Worm (Caenorhabditis elegans) whole organism, midembryonic: ENCODE data around the gene nspg-6.

ENCODE experiments used
- T22C8.4 ChIP-seq: fragments of 200-800 bp; sonication (Bioruptor generic); IDR thresholded peaks from 2 replicates; pipeline ENCODE4 v1.3.6; 2022; ENCODE audit warnings: missing genetic modification characterization, missing compliant biosample characterization
- cog-1 ChIP-seq: sonication (generic microtip); optimal IDR thresholded peaks from 2 replicates; lab custom pipeline; 2016; ENCODE audit warnings: missing genetic modification characterization, missing compliant biosample characterization
- flt-1 ChIP-seq: fragments of 200-800 bp; sonication (Bioruptor generic); IDR thresholded peaks from 2 replicates; pipeline ENCODE4 v1.3.6; 2022; ENCODE audit warnings: missing genetic modification characterization, missing compliant biosample characterization
- klf-2 ChIP-seq: fragments of 200-800 bp; sonication (Bioruptor generic); conservative IDR thresholded peaks from 2 replicates; pipeline ENCODE4 v1.3.6; 2022; ENCODE audit warnings: missing genetic modification reagents, missing genetic modification characterization, missing compliant biosample characterization
- med-1 ChIP-seq: sonication (generic microtip); optimal IDR thresholded peaks from 2 replicates; lab custom pipeline; 2017; ENCODE audit warnings: missing genetic modification characterization, mild to moderate bottlenecking, missing compliant biosample characterization, antibody characterized with exemption, missing genetic modification reagents; ENCODE audit not compliant: insufficient read depth
- ref-1 ChIP-seq: fragments of 200-800 bp; sonication (Bioruptor generic); conservative IDR thresholded peaks from 2 replicates; pipeline ENCODE4 v1.3.6; 2022; ENCODE audit warnings: missing genetic modification reagents, missing genetic modification characterization, missing compliant biosample characterization
- tab-1 ChIP-seq: fragments of 200-800 bp; sonication (Bioruptor generic); IDR thresholded peaks from 2 replicates; pipeline ENCODE4 v1.3.6; 2022; ENCODE audit warnings: missing genetic modification characterization, missing compliant biosample characterization
- ztf-23 ChIP-seq: fragments of 200-800 bp; sonication (Bioruptor generic); IDR thresholded peaks from 2 replicates; pipeline ENCODE4 v1.3.6; 2022; ENCODE audit warnings: missing genetic modification reagents, missing genetic modification characterization, missing compliant biosample characterization
- ztf-29 ChIP-seq: fragments of 200-800 bp; sonication (Bioruptor generic); IDR thresholded peaks from 2 replicates; pipeline ENCODE4 v1.3.6; 2022; ENCODE audit warnings: missing genetic modification reagents, missing genetic modification characterization, missing compliant biosample characterization

The nspg-6 gene

DNA sequence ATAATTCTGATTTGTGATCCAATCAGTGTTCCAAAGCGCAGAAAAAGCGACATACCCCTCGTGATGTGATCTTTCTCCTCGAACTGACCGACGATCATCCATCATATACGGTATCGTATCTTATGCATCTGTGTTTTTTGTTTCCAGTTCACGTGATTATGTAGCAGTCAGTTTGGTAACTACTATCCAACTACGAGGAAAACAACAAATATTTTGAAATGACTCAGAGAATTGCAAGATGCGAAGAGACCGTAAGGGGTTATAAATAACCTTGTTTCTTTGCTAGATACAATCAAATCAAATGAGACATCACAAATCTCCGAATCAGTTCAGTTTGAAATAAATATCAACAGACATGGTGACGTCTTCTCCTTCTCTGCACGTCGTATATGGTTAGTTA, 14.6 kb downstream of the nspg-6 start:
- TF ChIP-seq flt-1 (GFP tag; lab: Robert Waterston, UW) (no peak), T22C8.4 (GFP tag; lab: Robert Waterston, UW) (no peak), ztf-29 (GFP tag; lab: Robert Waterston, UW) (no peak), cog-1 (tag; lab: Kevin White, UChicago) (no peak), ztf-23 (GFP tag; lab: Robert Waterston, UW) (no peak), klf-2 (GFP tag; lab: Robert Waterston, UW) (no peak), med-1 (GFP tag; lab: Kevin White, UChicago) (no peak), tab-1 (GFP tag; lab: Robert Waterston, UW) (no peak), ref-1 (GFP tag; lab: Robert Waterston, UW) (no peak)

DNA sequence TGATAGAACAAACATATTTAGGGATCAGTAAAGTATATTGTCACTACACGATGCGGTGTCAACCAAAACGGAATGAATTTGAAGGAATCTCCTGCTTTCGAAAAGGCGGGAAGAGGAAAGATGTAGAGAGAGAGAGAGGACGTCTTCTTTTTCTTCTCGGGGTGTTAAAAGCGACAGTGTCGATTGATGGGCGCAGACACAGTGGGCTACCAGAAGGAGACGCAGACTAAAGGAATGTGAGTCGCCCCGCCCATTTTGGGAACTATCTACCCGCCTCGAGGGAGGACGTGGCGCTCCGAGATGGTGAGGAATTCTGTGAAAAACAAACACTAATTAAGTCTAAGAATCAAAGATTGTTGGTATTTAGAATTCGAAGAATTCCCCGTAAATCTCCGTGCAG, 15.3 kb downstream of the nspg-6 start, which contains the start of the genes B0361.14 and B0361.9:
Gene B0361.14 (minus strand): TSS at position 66 of the 400 bp plus-strand sequence.
Gene B0361.9 (minus strand): TSS at position 166 of the 400 bp plus-strand sequence.
- TF ChIP-seq flt-1 (GFP tag; lab: Robert Waterston, UW) (no peak), med-1 (GFP tag; lab: Kevin White, UChicago) (no peak), klf-2 (GFP tag; lab: Robert Waterston, UW) (no peak), tab-1 (GFP tag; lab: Robert Waterston, UW) (no peak), T22C8.4 (GFP tag; lab: Robert Waterston, UW) (no peak), ztf-23 (GFP tag; lab: Robert Waterston, UW) (no peak), ztf-29 (GFP tag; lab: Robert Waterston, UW) (no peak), ref-1 (GFP tag; lab: Robert Waterston, UW) (no peak), cog-1 (tag; lab: Kevin White, UChicago) (no peak)

DNA sequence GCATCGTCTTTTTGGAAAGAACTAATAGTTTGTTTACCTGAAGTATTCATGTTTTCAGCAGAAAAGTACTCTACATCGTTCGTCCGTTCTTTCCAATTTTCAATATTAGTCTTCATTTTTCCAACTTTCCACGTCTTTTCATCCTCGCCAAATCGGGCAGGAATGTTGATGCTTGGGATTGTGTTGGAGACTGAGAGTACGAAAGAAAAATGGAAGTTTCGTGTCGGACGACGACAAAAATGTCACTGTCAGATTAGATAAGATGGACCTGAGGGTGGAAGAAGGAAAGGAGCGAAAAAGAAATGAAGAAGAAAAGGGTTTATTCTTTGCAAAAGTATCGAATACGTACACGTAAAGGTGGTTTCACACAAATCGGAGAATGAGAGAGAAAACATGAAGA, 16.7 kb downstream of the nspg-6 start:
- TF ChIP-seq ztf-29 (GFP tag; lab: Robert Waterston, UW) (no peak), klf-2 (GFP tag; lab: Robert Waterston, UW) (no peak), T22C8.4 (GFP tag; lab: Robert Waterston, UW) (no peak), ztf-23 (GFP tag; lab: Robert Waterston, UW) (no peak), tab-1 (GFP tag; lab: Robert Waterston, UW) (no peak), ref-1 (GFP tag; lab: Robert Waterston, UW) (no peak), flt-1 (GFP tag; lab: Robert Waterston, UW) (no peak), cog-1 (tag; lab: Kevin White, UChicago) (no peak), med-1 (GFP tag; lab: Kevin White, UChicago) (no peak)

DNA sequence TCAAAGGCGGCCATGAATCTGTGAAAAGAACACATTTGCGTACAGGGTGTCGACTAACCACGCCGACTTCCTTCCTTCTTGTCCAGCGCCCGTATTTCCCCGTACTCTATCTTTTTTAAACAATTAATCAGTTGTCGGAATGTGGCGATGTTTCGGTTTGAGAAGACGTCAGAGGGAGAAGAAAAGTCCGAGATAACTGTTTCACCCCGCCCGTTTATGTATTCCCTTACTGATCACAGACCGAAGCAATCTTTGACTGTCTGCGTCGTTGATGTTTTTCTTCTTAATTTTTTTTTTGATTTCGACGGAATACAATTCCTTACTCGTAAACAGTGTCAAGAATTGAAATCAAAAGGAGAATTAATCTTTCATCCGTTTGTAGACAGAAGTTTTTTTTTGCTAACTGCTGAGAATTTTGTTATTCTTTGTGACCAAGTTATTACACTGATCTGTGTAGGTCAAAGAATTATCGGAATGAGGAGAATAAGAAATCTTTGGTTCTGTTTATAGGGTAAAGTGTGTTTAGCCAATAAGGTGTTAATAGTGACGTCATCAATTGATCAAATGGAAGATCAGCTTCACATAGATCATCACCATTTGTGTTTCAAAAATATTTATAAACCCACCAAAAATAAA, 17.6 kb downstream of the nspg-6 start:
- TF ChIP-seq ref-1 (GFP tag; lab: Robert Waterston, UW) (no peak), tab-1 (GFP tag; lab: Robert Waterston, UW) (no peak), cog-1 (tag; lab: Kevin White, UChicago) (no peak), ztf-29 (GFP tag; lab: Robert Waterston, UW) (no peak), ztf-23 (GFP tag; lab: Robert Waterston, UW) (no peak), med-1 (GFP tag; lab: Kevin White, UChicago) (no peak), flt-1 (GFP tag; lab: Robert Waterston, UW) (no peak), klf-2 (GFP tag; lab: Robert Waterston, UW) (no peak)

DNA sequence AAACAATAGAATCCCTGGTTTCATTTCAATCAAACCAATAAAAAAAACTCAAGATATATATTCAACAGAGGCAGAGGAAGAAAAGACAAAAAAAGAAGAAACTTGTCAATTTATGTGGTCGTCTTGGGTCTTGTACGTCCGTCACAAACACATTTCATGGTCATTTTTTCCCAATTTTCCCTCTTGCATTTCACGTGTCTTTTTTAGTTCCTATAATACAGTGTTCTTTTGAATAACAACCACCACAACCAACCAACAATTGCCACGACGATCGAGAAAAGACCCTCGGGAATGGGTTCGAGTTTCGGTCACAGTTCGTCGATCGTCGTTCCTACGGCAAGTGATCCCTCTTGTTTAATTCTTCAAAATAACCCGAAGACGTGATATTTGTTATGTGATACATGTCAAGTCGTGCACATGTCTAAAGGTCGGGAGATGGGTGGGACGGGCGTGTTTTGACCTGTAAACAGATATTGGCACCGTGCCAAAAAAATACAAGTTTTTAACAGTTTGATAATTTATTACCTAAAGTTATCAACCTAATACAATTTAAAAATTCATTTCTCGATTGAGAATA, 18.6 kb downstream of the nspg-6 start:
- TF ChIP-seq ref-1 (GFP tag; lab: Robert Waterston, UW) = no peak
- TF ChIP-seq ztf-29 (GFP tag; lab: Robert Waterston, UW) = no peak
- TF ChIP-seq tab-1 (GFP tag; lab: Robert Waterston, UW) = no peak
- TF ChIP-seq med-1 (GFP tag; lab: Kevin White, UChicago) = no peak
- no peak for TF ChIP-seq ztf-23 (GFP tag; lab: Robert Waterston, UW)
- no peak for TF ChIP-seq klf-2 (GFP tag; lab: Robert Waterston, UW)

DNA sequence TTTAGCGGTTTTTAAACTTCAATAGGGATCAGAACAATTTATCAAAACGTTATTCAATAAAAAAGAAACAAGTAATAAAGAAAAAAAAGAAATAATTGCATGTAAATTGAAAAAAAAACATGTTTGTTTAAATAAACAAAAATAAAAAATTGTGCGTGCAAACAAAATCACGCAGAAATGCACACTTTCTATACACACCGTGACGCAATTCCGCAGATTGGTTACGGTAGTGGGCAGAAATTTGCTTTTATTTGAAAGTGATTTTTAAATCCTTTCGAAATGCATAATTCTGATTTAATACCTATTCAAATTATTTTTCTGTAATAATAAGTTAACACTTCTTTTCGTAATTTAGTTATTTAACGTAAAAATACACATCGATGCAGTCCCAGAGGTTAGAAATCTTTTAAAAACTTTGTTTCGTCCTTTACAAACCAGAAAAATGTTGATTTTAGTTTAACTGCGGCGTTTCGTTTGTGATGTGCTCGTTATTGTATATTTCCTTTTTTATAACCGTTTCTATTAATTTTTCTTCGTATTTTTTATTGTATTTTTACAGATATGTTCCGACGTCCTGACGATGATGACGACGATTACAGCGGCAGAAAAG, 21.6 kb downstream of the nspg-6 start, which contains the start of gene cwf-19L2:
Gene cwf-19L2 (plus strand): TSS at position 560 of the 610 bp plus-strand sequence.
- TF ChIP-seq flt-1 (GFP tag; lab: Robert Waterston, UW) = no peak
- no peak for TF ChIP-seq T22C8.4 (GFP tag; lab: Robert Waterston, UW)
- TF ChIP-seq ztf-23 (GFP tag; lab: Robert Waterston, UW) = no peak
- no peak for TF ChIP-seq cog-1 (tag; lab: Kevin White, UChicago)
- no peak for TF ChIP-seq med-1 (GFP tag; lab: Kevin White, UChicago)
- TF ChIP-seq ztf-29 (GFP tag; lab: Robert Waterston, UW) = no peak
- TF ChIP-seq ref-1 (GFP tag; lab: Robert Waterston, UW) = no peak
- no peak for TF ChIP-seq tab-1 (GFP tag; lab: Robert Waterston, UW)
- no peak for TF ChIP-seq klf-2 (GFP tag; lab: Robert Waterston, UW)

DNA sequence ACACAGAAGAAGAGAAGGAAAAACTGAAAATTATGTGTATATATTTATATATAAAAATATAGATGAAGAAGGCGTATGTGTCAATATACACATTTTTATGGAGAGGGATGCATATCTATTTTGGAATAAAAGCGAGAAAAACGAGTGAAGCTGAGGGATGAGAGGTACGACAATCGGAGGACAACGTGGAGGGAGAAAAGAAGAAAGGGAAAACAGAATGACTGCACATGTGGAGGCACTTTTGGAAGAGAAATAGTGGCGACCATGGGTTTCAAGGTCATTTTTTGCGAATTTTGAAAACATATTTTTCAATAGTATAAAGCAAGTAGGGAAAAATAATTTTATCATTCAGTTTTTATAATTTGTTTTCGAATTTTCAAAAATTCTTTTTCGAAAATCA, 22.2 kb downstream of the nspg-6 start:
- no peak for TF ChIP-seq T22C8.4 (GFP tag; lab: Robert Waterston, UW)
- no peak for TF ChIP-seq med-1 (GFP tag; lab: Kevin White, UChicago)
- TF ChIP-seq ztf-29 (GFP tag; lab: Robert Waterston, UW) = no peak

DNA sequence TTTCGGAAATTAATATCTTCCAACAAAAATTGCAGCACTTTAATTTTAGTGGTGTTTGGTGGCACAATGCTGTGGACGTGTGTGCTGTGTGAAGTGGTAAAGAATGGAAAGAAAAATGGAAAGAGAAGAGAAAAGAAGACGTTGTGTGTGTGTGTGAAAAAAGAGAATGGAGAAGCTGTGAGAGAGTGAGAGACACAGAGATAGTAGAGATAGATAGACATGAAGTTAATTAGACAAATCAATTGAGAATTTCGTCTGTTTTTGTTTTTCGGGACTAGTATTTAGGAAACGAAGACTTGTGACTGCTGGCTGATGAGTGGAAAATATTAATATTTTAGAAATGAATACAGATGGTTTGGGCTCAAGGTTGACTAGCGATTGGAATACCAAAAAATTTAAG, 23.6 kb downstream of the nspg-6 start:
- TF ChIP-seq ref-1 (GFP tag; lab: Robert Waterston, UW) = no peak
- TF ChIP-seq klf-2 (GFP tag; lab: Robert Waterston, UW) = no peak
- no peak for TF ChIP-seq ztf-23 (GFP tag; lab: Robert Waterston, UW)
- TF ChIP-seq ztf-29 (GFP tag; lab: Robert Waterston, UW) = no peak
- TF ChIP-seq cog-1 (tag; lab: Kevin White, UChicago) = no peak
- TF ChIP-seq med-1 (GFP tag; lab: Kevin White, UChicago) = no peak
- TF ChIP-seq flt-1 (GFP tag; lab: Robert Waterston, UW) = no peak
- TF ChIP-seq tab-1 (GFP tag; lab: Robert Waterston, UW) = no peak
- TF ChIP-seq T22C8.4 (GFP tag; lab: Robert Waterston, UW) = no peak
